Fruit fly (Drosophila melanogaster): ENCODE measurements around the gene CG44174.

DNA sequence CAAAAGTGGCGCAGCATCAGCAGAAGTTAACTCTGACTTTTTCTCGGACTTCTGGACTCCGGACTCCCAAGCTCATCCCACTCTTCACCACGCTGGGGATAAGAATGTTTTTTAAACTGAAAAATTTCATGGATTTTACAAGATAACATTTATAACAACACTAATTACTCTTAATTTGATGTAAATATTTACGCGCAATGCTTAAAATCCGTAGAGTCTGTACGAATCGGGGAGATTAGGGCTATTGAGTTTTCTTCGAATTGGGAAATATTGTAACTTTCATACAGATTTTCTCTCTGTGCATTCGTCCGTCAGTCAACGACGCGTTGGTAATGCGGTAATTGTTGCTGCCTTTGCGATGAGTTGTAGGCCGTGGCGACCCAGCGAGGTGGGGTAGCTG, 15.3 kb downstream of the CG44174 start:
- no peak for TF ChIP-seq Myc (optimal IDR thresholded peaks at IDR 0.05)
- TF ChIP-seq psq (optimal IDR thresholded peaks at IDR 0.05), result no peak
- TF ChIP-seq h (optimal IDR thresholded peaks at IDR 0.05), result no peak
- TF ChIP-seq Sin3A (optimal IDR thresholded peaks at IDR 0.05), result no peak
- TF ChIP-seq insv (optimal IDR thresholded peaks at IDR 0.05), result no peak
- no peak for TF ChIP-seq ttk (optimal IDR thresholded peaks at IDR 0.05)

Measured in Kc167 (cell line).